Worm (Caenorhabditis elegans) whole organism, early embryonic: ENCODE measurements around the gene T09F3.2.

Source experiments
- F13C5.2 ChIP-seq: sonication (generic microtip); optimal IDR thresholded peaks from 2 replicates; lab custom pipeline; 2017; ENCODE audit warnings: mild to moderate bottlenecking, missing genetic modification characterization, inconsistent platforms, missing compliant biosample characterization
- ama-1 ChIP-seq: fragments of 150-350 bp; optimal IDR thresholded peaks from 2 replicates; lab custom pipeline; 2014
- ceh-13 ChIP-seq: fragments of 200-800 bp; sonication (Bioruptor generic); optimal IDR thresholded peaks from 2 replicates; lab custom pipeline; 2018; ENCODE audit warnings: mild to moderate bottlenecking, missing genetic modification characterization, missing compliant biosample characterization
- ceh-36 ChIP-seq: sonication (generic microtip); optimal IDR thresholded peaks from 2 replicates; lab custom pipeline; 2016; ENCODE audit warnings: missing genetic modification characterization, inconsistent platforms, missing compliant biosample characterization
- ets-7 ChIP-seq: sonication (generic microtip); optimal IDR thresholded peaks from 2 replicates; lab custom pipeline; 2016; ENCODE audit warnings: missing genotype, missing genetic modification characterization, missing compliant biosample characterization
- flt-1 ChIP-seq: fragments of 200-800 bp; sonication (Bioruptor generic); IDR thresholded peaks from 2 replicates; pipeline ENCODE4 v1.3.6; 2022; ENCODE audit warnings: missing genetic modification characterization, missing compliant biosample characterization
- hmbx-1 ChIP-seq: sonication (generic microtip); optimal IDR thresholded peaks from 2 replicates; lab custom pipeline; 2016; ENCODE audit warnings: mild to moderate bottlenecking, missing genetic modification characterization, missing compliant biosample characterization
- hmg-4 ChIP-seq: fragments of 200-800 bp; sonication (Bioruptor generic); optimal IDR thresholded peaks from 2 replicates; lab custom pipeline; 2018; ENCODE audit warnings: mild to moderate bottlenecking, missing genetic modification characterization, missing compliant biosample characterization
- pes-1 ChIP-seq: fragments of 200-800 bp; sonication (Bioruptor generic); IDR thresholded peaks from 2 replicates; pipeline ENCODE4 v1.3.6; 2022; ENCODE audit warnings: missing genetic modification reagents, missing genetic modification characterization, missing compliant biosample characterization
- scrt-1 ChIP-seq: fragments of 200-800 bp; sonication (Bioruptor generic); IDR thresholded peaks from 2 replicates; pipeline ENCODE4 v1.3.6; 2022; ENCODE audit warnings: missing genetic modification characterization, missing compliant biosample characterization
- sea-1 ChIP-seq: fragments of 200-800 bp; sonication (Bioruptor generic); conservative IDR thresholded peaks from 2 replicates; pipeline ENCODE4 v1.3.6; 2022; ENCODE audit warnings: missing genetic modification characterization, missing compliant biosample characterization
- tbx-11 ChIP-seq: fragments of 200-800 bp; sonication (Bioruptor generic); IDR thresholded peaks from 2 replicates; pipeline ENCODE4 v1.3.6; 2022; ENCODE audit warnings: missing genetic modification characterization, missing compliant biosample characterization
- tbx-37 ChIP-seq: fragments of 200-800 bp; sonication (Bioruptor generic); conservative IDR thresholded peaks from 2 replicates; pipeline ENCODE4 v1.3.6; 2022; ENCODE audit warnings: missing genetic modification reagents, missing genetic modification characterization, missing compliant biosample characterization
- tra-4 ChIP-seq: sonication (generic microtip); optimal IDR thresholded peaks from 2 replicates; lab custom pipeline; 2017; ENCODE audit warnings: missing genetic modification characterization, missing compliant biosample characterization

- TF ChIP-seq flt-1: no peak
- no peak for TF ChIP-seq ama-1 (lab: Kevin White, UChicago)
- no peak for TF ChIP-seq ceh-36
- TF ChIP-seq hmg-4 (GFP tag; lab: Kevin White, UChicago): no peak
- TF ChIP-seq tra-4: no peak
- TF ChIP-seq F13C5.2 (tag; lab: Kevin White, UChicago): no peak
- TF ChIP-seq hmbx-1 (tag; lab: Kevin White, UChicago): no peak
- TF ChIP-seq scrt-1 (GFP tag; lab: Robert Waterston, UW): no peak
- TF ChIP-seq pes-1 (GFP tag; lab: Robert Waterston, UW): no peak
- no peak for TF ChIP-seq tbx-37 (GFP tag; lab: Robert Waterston, UW)
- TF ChIP-seq ceh-13 (GFP tag; lab: Kevin White, UChicago): no peak
- TF ChIP-seq ets-7 (tag; lab: Kevin White, UChicago): no peak
- TF ChIP-seq tbx-11: no peak
- TF ChIP-seq sea-1: no peak
These were observed 49.0 kb downstream of the T09F3.2 start, which contains the start of gene E04D5.4 for ce11 chrII:10439976-10440375.
